Fruit fly (Drosophila melanogaster): Measurements from ENCODE around the gene CG43273.

DNA sequence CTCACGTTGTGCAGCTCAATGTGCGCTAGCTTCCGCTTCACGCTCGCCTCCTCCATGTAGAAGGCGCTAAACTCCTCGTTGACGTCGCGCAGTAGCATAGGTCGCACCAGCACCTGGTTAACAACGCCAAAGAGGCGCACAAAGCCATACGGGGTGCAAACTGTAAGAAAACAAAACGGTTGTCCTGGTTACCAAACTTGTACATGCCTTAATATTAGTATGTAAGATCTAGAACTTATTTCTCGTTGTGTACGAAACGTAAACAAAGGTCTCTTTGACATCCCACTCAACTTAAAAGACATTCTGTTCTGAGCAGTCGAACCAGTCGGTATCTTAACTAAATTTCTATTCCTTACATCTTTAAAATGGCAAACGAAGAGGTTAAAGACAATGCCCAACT is 22.8 kb upstream of the CG43273 start, which contains the start of gene CG6980:
- TF ChIP-seq CG1621 (tag; optimal IDR thresholded peaks at IDR 0.05) (no peak), CG16779 (tag; optimal IDR thresholded peaks at IDR 0.05) (no peak), CG8632 (GFP tag; optimal IDR thresholded peaks at IDR 0.05) (no peak), CG8319 (GFP tag; optimal IDR thresholded peaks at IDR 0.05) (no peak), Blimp-1 (GFP tag; optimal IDR thresholded peaks at IDR 0.05) (no peak)

All from whole organism, prepupa.